Worm (Caenorhabditis elegans) whole organism, midembryonic: ENCODE results near the gene picc-1.

ENCODE experiments used
- T22C8.4 ChIP-seq: fragments of 200-800 bp; sonication (Bioruptor generic); IDR thresholded peaks from 2 replicates; pipeline ENCODE4 v1.3.6; 2022; ENCODE audit warnings: missing genetic modification characterization, missing compliant biosample characterization
- cog-1 ChIP-seq: sonication (generic microtip); optimal IDR thresholded peaks from 2 replicates; lab custom pipeline; 2016; ENCODE audit warnings: missing genetic modification characterization, missing compliant biosample characterization
- flt-1 ChIP-seq: fragments of 200-800 bp; sonication (Bioruptor generic); IDR thresholded peaks from 2 replicates; pipeline ENCODE4 v1.3.6; 2022; ENCODE audit warnings: missing genetic modification characterization, missing compliant biosample characterization
- klf-2 ChIP-seq: fragments of 200-800 bp; sonication (Bioruptor generic); conservative IDR thresholded peaks from 2 replicates; pipeline ENCODE4 v1.3.6; 2022; ENCODE audit warnings: missing genetic modification reagents, missing genetic modification characterization, missing compliant biosample characterization
- tab-1 ChIP-seq: fragments of 200-800 bp; sonication (Bioruptor generic); IDR thresholded peaks from 2 replicates; pipeline ENCODE4 v1.3.6; 2022; ENCODE audit warnings: missing genetic modification characterization, missing compliant biosample characterization

ce11 chrV:6044448-6044847, 25.7 kb downstream of the picc-1 start:
- TF ChIP-seq T22C8.4 (no peak), cog-1 (tag; lab: Kevin White, UChicago) (no peak), klf-2 (GFP tag; lab: Robert Waterston, UW) (no peak), tab-1 (GFP tag; lab: Robert Waterston, UW) (no peak), flt-1 (no peak)
